Worm (Caenorhabditis elegans): ENCODE results near the gene nlp-79.

nlp-79 gene

DNA sequence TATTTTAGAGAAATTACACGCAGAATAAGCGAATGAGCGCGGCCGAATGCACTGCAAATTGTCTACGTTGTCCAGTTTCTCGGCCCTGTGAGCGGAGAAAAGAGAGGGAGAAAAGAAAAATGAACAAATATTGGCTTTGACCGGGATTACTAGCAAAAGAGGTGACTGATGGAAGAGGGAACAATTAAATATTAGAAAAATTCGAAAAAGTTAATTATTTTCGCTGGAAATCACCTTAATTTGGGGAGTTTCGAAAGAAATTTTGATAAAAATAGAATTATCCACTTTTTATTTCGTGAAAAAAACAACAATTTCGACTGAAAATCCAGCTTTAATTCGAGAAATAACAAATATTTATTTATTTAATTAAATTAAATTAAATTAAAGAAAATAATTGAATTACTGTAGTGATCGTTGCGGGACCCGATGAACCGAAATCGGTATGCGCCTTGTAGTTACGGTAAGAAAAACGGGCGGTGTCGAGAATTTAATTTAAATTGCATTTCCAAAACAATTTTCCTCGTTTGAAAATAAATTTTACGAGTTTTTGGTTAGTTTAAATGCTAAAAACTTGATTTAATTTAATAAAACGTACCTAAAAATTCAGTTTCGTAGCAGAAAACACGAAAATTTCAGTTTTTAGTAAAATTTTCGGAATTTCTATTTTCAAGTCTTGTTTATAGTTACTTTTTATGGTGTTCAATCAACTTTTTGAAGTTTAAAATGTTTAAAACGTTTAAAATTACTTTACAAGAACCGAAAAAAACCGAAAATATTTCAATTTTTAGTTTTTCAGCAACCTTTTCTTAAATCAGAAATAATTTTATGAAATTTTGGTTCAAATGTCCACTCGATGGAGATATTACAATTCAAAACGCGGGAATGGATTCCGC is 5.3 kb downstream of the nlp-79 start, which contains the start of the genes crld-1 and msh-5:
Gene crld-1 (minus strand): TSS at position 51 of the 893 bp plus-strand sequence.
Gene msh-5 (plus strand): TSS at position 843 of the 893 bp plus-strand sequence.
- TF ChIP-seq dmd-4 (tag; optimal IDR thresholded peaks at IDR 0.05; ENCODE audit: borderline replicate concordance) (no peak), ceh-6 (GFP tag; optimal IDR thresholded peaks at IDR 0.05) (no peak), unc-42 (tag; optimal IDR thresholded peaks at IDR 0.05) (no peak), madf-2 (tag; optimal IDR thresholded peaks at IDR 0.05) (no peak), sox-2 (GFP tag; IDR thresholded peaks at IDR 0.05) (no peak), pat-9 (tag; optimal IDR thresholded peaks at IDR 0.05) (no peak), nhr-232 (tag; optimal IDR thresholded peaks at IDR 0.05) (no peak), ceh-31 (tag; optimal IDR thresholded peaks at IDR 0.05) (no peak), lim-6 (tag; optimal IDR thresholded peaks at IDR 0.05) (no peak), fkh-6 (tag; optimal IDR thresholded peaks at IDR 0.05) (no peak), ztf-16 (tag; optimal IDR thresholded peaks at IDR 0.05) (no peak), hlh-13 (GFP tag; optimal IDR thresholded peaks at IDR 0.05) (no peak), gmeb-2 (tag; optimal IDR thresholded peaks at IDR 0.05) (no peak), pag-3 (tag; optimal IDR thresholded peaks at IDR 0.05; ENCODE audit: borderline replicate concordance) (no peak), ceh-45 (GFP tag; IDR thresholded peaks at IDR 0.05) (no peak), elt-4 (tag; optimal IDR thresholded peaks at IDR 0.05) (no peak), pros-1 (tag; optimal IDR thresholded peaks at IDR 0.05) (no peak), eyg-1 (tag; optimal IDR thresholded peaks at IDR 0.05) (no peak), nhr-11 (tag; optimal IDR thresholded peaks at IDR 0.05) (no peak), hlh-30 (tag; optimal IDR thresholded peaks at IDR 0.05; ENCODE audit: insufficient read depth) (no peak)

DNA sequence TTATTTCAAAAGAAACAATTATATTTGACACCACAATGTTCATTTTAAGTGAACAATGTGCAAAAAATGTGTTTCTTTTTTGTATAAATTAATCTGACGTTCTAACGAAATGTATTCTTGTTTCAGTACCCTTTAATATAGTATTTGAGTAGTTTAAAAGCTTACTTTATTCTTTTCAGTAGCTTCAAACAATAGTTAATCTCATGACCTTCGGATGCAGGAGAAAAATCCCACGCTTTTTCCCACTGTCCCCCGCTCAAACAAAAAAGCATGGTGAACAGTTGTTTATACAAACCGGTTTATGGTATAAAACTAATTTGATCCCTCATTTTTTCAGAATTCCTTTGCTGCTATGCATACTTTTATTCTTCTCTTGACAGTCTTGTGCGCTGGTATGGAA is 15.8 kb downstream of the nlp-79 start, which contains the start of gene scl-14:
Gene scl-14 (plus strand): TSS at position 301 of the 400 bp plus-strand sequence.
- TF ChIP-seq pha-4 (tag; optimal IDR thresholded peaks at IDR 0.05) (no peak), hlh-15 (tag; optimal IDR thresholded peaks at IDR 0.05) (no peak), elt-2 (tag; optimal IDR thresholded peaks at IDR 0.05) (no peak), ceh-30 (tag; optimal IDR thresholded peaks at IDR 0.05) (no peak), ceh-48 (tag; optimal IDR thresholded peaks at IDR 0.05) (no peak), F13H6.1 (tag; optimal IDR thresholded peaks at IDR 0.05) (no peak), ceh-22 (tag; optimal IDR thresholded peaks at IDR 0.05) (no peak), K09A11.1 (tag; optimal IDR thresholded peaks at IDR 0.05; ENCODE audit: insufficient read depth) (no peak), hlh-30 (tag; optimal IDR thresholded peaks at IDR 0.05; ENCODE audit: insufficient read depth) (no peak), pax-1 (tag; optimal IDR thresholded peaks at IDR 0.05) (no peak), nfya-1 (tag; optimal IDR thresholded peaks at IDR 0.05) (no peak), ceh-24 (tag; optimal IDR thresholded peaks at IDR 0.05) (no peak), tbx-2 (tag; optimal IDR thresholded peaks at IDR 0.05) (no peak), unc-42 (tag; optimal IDR thresholded peaks at IDR 0.05) (no peak), eyg-1 (tag; optimal IDR thresholded peaks at IDR 0.05) (no peak), ceh-18 (tag; optimal IDR thresholded peaks at IDR 0.05) (no peak), ref-2 (tag; optimal IDR thresholded peaks at IDR 0.05) (no peak), lim-6 (tag; optimal IDR thresholded peaks at IDR 0.05) (no peak)

DNA sequence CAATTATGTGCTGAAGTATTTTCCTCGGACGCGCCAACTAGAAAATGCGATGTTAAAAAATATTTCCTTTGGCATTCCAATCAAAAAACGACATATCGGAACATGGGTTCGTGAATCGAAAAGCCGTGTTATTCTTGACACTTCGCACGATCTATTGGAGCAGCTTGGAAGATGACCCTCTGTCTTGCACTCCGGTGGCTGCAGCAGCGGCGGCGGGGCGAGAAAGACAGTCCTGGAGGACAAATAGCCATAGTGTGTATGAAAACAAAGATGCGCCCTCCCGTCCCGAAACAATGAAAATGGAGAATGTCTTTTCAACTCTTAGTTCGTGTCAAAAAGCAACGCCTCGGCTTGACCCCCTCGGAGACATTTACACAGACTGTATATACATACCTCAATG is 18.2 kb downstream of the nlp-79 start:
- TF ChIP-seq odd-2 (tag; optimal IDR thresholded peaks at IDR 0.05) (no peak), ahr-1 (tag; optimal IDR thresholded peaks at IDR 0.05) (no peak), zip-5 (tag; optimal IDR thresholded peaks at IDR 0.05) (no peak), ceh-30 (tag; optimal IDR thresholded peaks at IDR 0.05) (no peak), hlh-8 (tag; optimal IDR thresholded peaks at IDR 0.05) (no peak), lin-11 (tag; optimal IDR thresholded peaks at IDR 0.05) (no peak), ceh-9 (tag; optimal IDR thresholded peaks at IDR 0.05) (no peak), pros-1 (tag; optimal IDR thresholded peaks at IDR 0.05) (no peak), elt-2 (tag; optimal IDR thresholded peaks at IDR 0.05) (no peak), fkh-6 (tag; optimal IDR thresholded peaks at IDR 0.05) (no peak), tbx-7 (tag; optimal IDR thresholded peaks at IDR 0.05) (no peak), C08G9.2 (tag; optimal IDR thresholded peaks at IDR 0.05) (no peak), dve-1 (tag; optimal IDR thresholded peaks at IDR 0.05) (no peak), unc-55 (GFP tag; optimal IDR thresholded peaks at IDR 0.05) (no peak), ceh-14 (tag; optimal IDR thresholded peaks at IDR 0.05) (no peak), elt-4 (tag; optimal IDR thresholded peaks at IDR 0.05) (no peak), ceh-22 (tag; optimal IDR thresholded peaks at IDR 0.05) (no peak), T23F11.4 (GFP tag; optimal IDR thresholded peaks at IDR 0.05) (no peak), unc-42 (tag; optimal IDR thresholded peaks at IDR 0.05) (no peak)

Data from whole organism, late embryonic.